Worm (Caenorhabditis elegans): ENCODE measurements around the gene K06A4.6.

K06A4.6 gene

DNA sequence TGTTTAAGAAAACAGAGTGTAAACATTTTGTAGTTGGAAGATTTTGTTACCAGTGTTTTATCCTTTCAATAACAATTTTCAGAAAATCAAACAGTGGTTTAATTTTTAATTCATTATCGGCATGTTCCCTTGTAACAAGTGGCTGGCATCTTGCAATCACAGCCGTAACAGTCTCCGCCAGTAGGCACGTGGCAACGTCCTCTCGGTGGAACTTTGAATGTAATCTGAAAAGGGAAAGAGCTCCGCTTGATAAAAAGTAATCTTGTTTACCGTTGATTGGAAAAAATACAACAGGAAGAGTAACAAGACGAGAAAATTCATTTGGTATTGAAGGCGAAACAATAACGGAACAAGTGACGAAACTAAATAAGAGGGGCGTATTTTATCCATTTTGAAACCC is 8.9 kb upstream of the K06A4.6 start, which contains the start of gene K06A4.10:
Gene K06A4.10, minus strand, starts transcription at position 390 of the 400 bp plus-strand sequence.
- TF ChIP-seq zip-8 (tag; optimal IDR thresholded peaks at IDR 0.05): no peak
- TF ChIP-seq ham-2 (GFP tag; optimal IDR thresholded peaks at IDR 0.05): no peak
- TF ChIP-seq ceh-43 (GFP tag; optimal IDR thresholded peaks at IDR 0.05): no peak
- no peak for TF ChIP-seq sem-2 (GFP tag; optimal IDR thresholded peaks at IDR 0.05)
- TF ChIP-seq flh-1 (GFP tag; optimal IDR thresholded peaks at IDR 0.05): no peak
- no peak for TF ChIP-seq unc-120 (tag; optimal IDR thresholded peaks at IDR 0.05; ENCODE audit: poor library complexity, severe bottlenecking)
- TF ChIP-seq elt-3 (tag; optimal IDR thresholded peaks at IDR 0.05): no peak
- no peak for TF ChIP-seq lin-32 (GFP tag; optimal IDR thresholded peaks at IDR 0.05)
- TF ChIP-seq snpc-4 (tag; optimal IDR thresholded peaks at IDR 0.05): no peak
- no peak for TF ChIP-seq pha-4 (tag; optimal IDR thresholded peaks at IDR 0.05)
- TF ChIP-seq lsy-2 (tag; optimal IDR thresholded peaks at IDR 0.05): no peak
- TF ChIP-seq mls-2 (tag; optimal IDR thresholded peaks at IDR 0.05): no peak
- TF ChIP-seq ceh-83 (GFP tag; optimal IDR thresholded peaks at IDR 0.05): no peak
- TF ChIP-seq mep-1 (tag; optimal IDR thresholded peaks at IDR 0.05): no peak
- TF ChIP-seq lin-13 (tag; optimal IDR thresholded peaks at IDR 0.05): no peak
- TF ChIP-seq tbx-8 (GFP tag; optimal IDR thresholded peaks at IDR 0.05): no peak
- no peak for TF ChIP-seq nhr-237 (tag; optimal IDR thresholded peaks at IDR 0.05)
- no peak for TF ChIP-seq nhr-2 (tag; optimal IDR thresholded peaks at IDR 0.05)
- TF ChIP-seq nhr-12 (tag; optimal IDR thresholded peaks at IDR 0.05): no peak
- no peak for TF ChIP-seq ztf-11 (tag; optimal IDR thresholded peaks at IDR 0.05)

DNA sequence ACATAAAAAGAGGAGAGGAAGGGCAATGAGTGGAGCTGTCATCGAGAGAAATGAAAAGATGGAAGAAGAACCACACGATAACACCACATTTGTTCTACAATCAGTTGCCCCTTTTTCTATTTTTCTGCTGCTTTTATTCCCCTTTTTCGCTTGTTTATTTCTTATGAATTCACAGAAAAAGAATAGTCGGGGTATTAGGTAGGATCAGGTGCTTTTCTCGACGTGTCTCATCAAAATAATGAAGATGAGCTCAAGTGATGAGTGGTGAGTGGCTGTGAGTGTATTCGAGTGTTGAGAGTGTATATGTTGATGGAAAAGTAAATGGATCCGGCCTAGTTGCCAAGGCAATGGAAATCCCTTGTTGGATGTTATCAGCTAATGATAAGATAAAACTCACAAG is 5.0 kb upstream of the K06A4.6 start:
- TF ChIP-seq blmp-1 (tag; optimal IDR thresholded peaks at IDR 0.05): no peak
- TF ChIP-seq elt-3 (tag; optimal IDR thresholded peaks at IDR 0.05): no peak
- TF ChIP-seq cnd-1 (tag; optimal IDR thresholded peaks at IDR 0.05): no peak

ce11 chrV:9483738-9484256 is 3.3 kb upstream of the K06A4.6 start, which contains the start of gene K06A4.2:
Gene K06A4.2, plus strand, starts transcription at chrV:9484206.
- TF ChIP-seq cnd-1 (tag; optimal IDR thresholded peaks at IDR 0.05): no peak
- no peak for TF ChIP-seq hlh-1 (tag; optimal IDR thresholded peaks at IDR 0.05)

- TF ChIP-seq tbx-8 (GFP tag; optimal IDR thresholded peaks at IDR 0.05): no peak
- no peak for TF ChIP-seq zip-8 (tag; optimal IDR thresholded peaks at IDR 0.05)
- TF ChIP-seq unc-62 (GFP tag; optimal IDR thresholded peaks at IDR 0.05): no peak
- no peak for TF ChIP-seq unc-120 (tag; optimal IDR thresholded peaks at IDR 0.05; ENCODE audit: poor library complexity, severe bottlenecking)
- TF ChIP-seq nhr-76 (tag; optimal IDR thresholded peaks at IDR 0.05): no peak
- TF ChIP-seq nhr-28 (tag; optimal IDR thresholded peaks at IDR 0.05): no peak
- no peak for TF ChIP-seq ham-2 (GFP tag; optimal IDR thresholded peaks at IDR 0.05)
- no peak for TF ChIP-seq nhr-2 (tag; optimal IDR thresholded peaks at IDR 0.05)
- TF ChIP-seq flh-1 (GFP tag; optimal IDR thresholded peaks at IDR 0.05): no peak
- TF ChIP-seq bed-3 (GFP tag; optimal IDR thresholded peaks at IDR 0.05): no peak
- no peak for TF ChIP-seq elt-3 (tag; optimal IDR thresholded peaks at IDR 0.05)
- no peak for TF ChIP-seq snpc-4 (tag; optimal IDR thresholded peaks at IDR 0.05)
- no peak for TF ChIP-seq ztf-11 (tag; optimal IDR thresholded peaks at IDR 0.05)
- no peak for TF ChIP-seq M03D4.4 (tag; optimal IDR thresholded peaks at IDR 0.05)
- no peak for TF ChIP-seq unc-39 (tag; optimal IDR thresholded peaks at IDR 0.05)
- TF ChIP-seq blmp-1 (tag; optimal IDR thresholded peaks at IDR 0.05): no peak
- TF ChIP-seq ceh-39 (tag; optimal IDR thresholded peaks at IDR 0.05): no peak
- TF ChIP-seq nhr-12 (tag; optimal IDR thresholded peaks at IDR 0.05): no peak
These were observed 2.6 kb downstream of the K06A4.6 start, which contains the start of gene nas-3 for ce11 chrV:9477863-9478262. Gene nas-3, plus strand, starts transcription at chrV:9478163.

- TF ChIP-seq ham-2 (GFP tag; optimal IDR thresholded peaks at IDR 0.05) (no peak), zip-8 (tag; optimal IDR thresholded peaks at IDR 0.05) (no peak), cnd-1 (tag; optimal IDR thresholded peaks at IDR 0.05) (no peak), elt-1 (tag; optimal IDR thresholded peaks at IDR 0.05; ENCODE audit: borderline replicate concordance, insufficient read depth) (no peak), ceh-43 (GFP tag; optimal IDR thresholded peaks at IDR 0.05) (no peak), mab-5 (tag; optimal IDR thresholded peaks at IDR 0.05) (no peak), unc-39 (tag; optimal IDR thresholded peaks at IDR 0.05) (no peak), bed-3 (GFP tag; optimal IDR thresholded peaks at IDR 0.05) (no peak), lin-32 (GFP tag; optimal IDR thresholded peaks at IDR 0.05) (no peak), unc-62 (GFP tag; optimal IDR thresholded peaks at IDR 0.05) (no peak), nhr-2 (tag; optimal IDR thresholded peaks at IDR 0.05) (no peak), ceh-83 (GFP tag; optimal IDR thresholded peaks at IDR 0.05) (no peak), blmp-1 (tag; optimal IDR thresholded peaks at IDR 0.05) (no peak), ztf-11 (tag; optimal IDR thresholded peaks at IDR 0.05) (no peak)
These were observed 6.5 kb downstream of the K06A4.6 start for ce11 chrV:9473924-9474323.

Data from whole organism, mixed stage, embryonic.